Worm (Caenorhabditis elegans) whole organism, late embryonic: ENCODE results near the gene F21C10.6.

ENCODE experiments used
- C08G9.2 ChIP-seq: sonication (generic microtip); optimal IDR thresholded peaks from 2 replicates; lab custom pipeline; 2016; ENCODE audit warnings: mild to moderate bottlenecking, missing genetic modification characterization, moderate library complexity, missing compliant biosample characterization
- F13H6.1 ChIP-seq: sonication (generic microtip); optimal IDR thresholded peaks from 2 replicates; lab custom pipeline; 2016; ENCODE audit warnings: missing genetic modification characterization, missing compliant biosample characterization
- K02D7.2 ChIP-seq: sonication (generic microtip); optimal IDR thresholded peaks from 2 replicates; lab custom pipeline; 2017; ENCODE audit warnings: mild to moderate bottlenecking, missing genetic modification characterization, missing compliant biosample characterization
- K09A11.1 ChIP-seq: sonication (generic microtip); optimal IDR thresholded peaks from 2 replicates; lab custom pipeline; 2017; ENCODE audit warnings: antibody characterized with exemption, mild to moderate bottlenecking, missing genetic modification characterization, missing compliant biosample characterization; ENCODE audit not compliant: insufficient read depth
- ceh-19 ChIP-seq: fragments of 200-800 bp; sonication (Bioruptor generic); optimal IDR thresholded peaks from 2 replicates; lab custom pipeline; 2018; ENCODE audit warnings: mild to moderate bottlenecking, missing genetic modification characterization, missing compliant biosample characterization
- ceh-45 ChIP-seq: fragments of 200-800 bp; sonication (Bioruptor generic); IDR thresholded peaks from 2 replicates; pipeline ENCODE4 v1.3.6; 2022; ENCODE audit warnings: missing genetic modification reagents, missing genetic modification characterization, missing compliant biosample characterization
- dve-1 ChIP-seq: sonication (generic microtip); optimal IDR thresholded peaks from 2 replicates; lab custom pipeline; 2017; ENCODE audit warnings: antibody characterized with exemption, mild to moderate bottlenecking, missing genetic modification characterization, missing compliant biosample characterization
- ets-4 ChIP-seq: sonication (generic microtip); optimal IDR thresholded peaks from 2 replicates; lab custom pipeline; 2016; ENCODE audit warnings: missing genetic modification characterization, missing compliant biosample characterization
- hlh-13 ChIP-seq: fragments of 200-800 bp; sonication (Bioruptor generic); optimal IDR thresholded peaks from 2 replicates; lab custom pipeline; 2018; ENCODE audit warnings: mild to moderate bottlenecking, missing genetic modification characterization, missing compliant biosample characterization
- nhr-11 ChIP-seq: fragments of 150-350 bp; optimal IDR thresholded peaks from 2 replicates; lab custom pipeline; 2014; ENCODE audit warnings: missing biosample characterization, missing genetic modification characterization
- rnt-1 ChIP-seq: sonication (generic microtip); optimal IDR thresholded peaks from 2 replicates; lab custom pipeline; 2016; ENCODE audit warnings: missing genetic modification characterization, missing compliant biosample characterization
- syd-9 ChIP-seq: sonication (generic microtip); optimal IDR thresholded peaks from 2 replicates; lab custom pipeline; 2016; ENCODE audit warnings: mild to moderate bottlenecking, missing genetic modification characterization, moderate library complexity, missing compliant biosample characterization
- ttx-3 ChIP-seq: sonication (generic microtip); optimal IDR thresholded peaks from 2 replicates; lab custom pipeline; 2016; ENCODE audit warnings: missing genetic modification reagents, missing genetic modification characterization, missing compliant biosample characterization
- ztf-16 ChIP-seq: sonication (generic microtip); optimal IDR thresholded peaks from 2 replicates; lab custom pipeline; 2017; ENCODE audit warnings: missing genetic modification characterization, missing compliant biosample characterization

DNA sequence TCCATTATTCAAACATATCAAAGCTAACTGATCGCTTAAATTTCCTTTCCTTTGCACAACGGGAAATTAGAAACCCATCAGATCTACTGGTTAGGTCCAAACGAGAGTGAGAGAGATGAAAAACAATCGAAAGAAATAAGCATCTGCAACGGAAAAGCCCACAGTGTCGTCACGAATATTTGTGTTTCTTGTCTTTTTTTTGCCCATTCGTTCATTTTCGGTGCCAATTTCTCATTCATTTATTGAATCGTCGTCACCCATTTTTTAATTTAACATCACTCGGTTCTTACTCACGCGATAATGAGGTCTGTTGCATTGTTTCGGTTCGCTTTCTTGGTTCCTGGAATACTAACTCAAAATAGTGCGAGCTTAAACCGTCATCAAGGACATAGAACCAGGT lies at the start of gene F21C10.6:
- TF ChIP-seq rnt-1 (tag; lab: Kevin White, UChicago) (no peak), F13H6.1 (tag; lab: Kevin White, UChicago) (no peak), hlh-13 (GFP tag; lab: Kevin White, UChicago) (no peak), dve-1 (tag; lab: Kevin White, UChicago) (no peak), C08G9.2 (tag; lab: Kevin White, UChicago) (no peak), ets-4 (no peak), ztf-16 (tag; lab: Kevin White, UChicago) (no peak), ceh-19 (GFP tag; lab: Kevin White, UChicago) (no peak), ttx-3 (no peak), K02D7.2 (tag; lab: Kevin White, UChicago) (no peak), ceh-45 (GFP tag; lab: Robert Waterston, UW) (no peak), nhr-11 (tag; lab: Kevin White, UChicago) (no peak), K09A11.1 (tag; lab: Kevin White, UChicago) (no peak), syd-9 (tag; lab: Kevin White, UChicago) (no peak)
